Worm (Caenorhabditis elegans): Measurements from ENCODE around the gene spc-1.

spc-1 gene

ce11 chrX:3114306-3115133 lies 12.4 kb downstream of the spc-1 start, which contains the start of gene gpd-2:
Gene gpd-2 (minus strand): TSS chrX:3114689.
- no peak for TF ChIP-seq T26A5.8 (tag; optimal IDR thresholded peaks at IDR 0.05)
- TF ChIP-seq ekl-4 (GFP tag; IDR thresholded peaks at IDR 0.05) = peak; percentile 23; the same call in 1 of the 2 replicates
- TF ChIP-seq ZK185.1 (tag; optimal IDR thresholded peaks at IDR 0.05; ENCODE audit: poor library complexity, severe bottlenecking) = peak; percentile 80
- TF ChIP-seq dox-1 (GFP tag; IDR thresholded peaks at IDR 0.05) = 0 out of 2 replicates have a peak, but pooled peaks have one; percentile 22
- 0 out of 2 replicates have a peak, but pooled peaks have one; percentile 31 for TF ChIP-seq let-526 (GFP tag; IDR thresholded peaks at IDR 0.05)
- TF ChIP-seq nfyb-1 (GFP tag; IDR thresholded peaks at IDR 0.05) = peak; percentile 66
- TF ChIP-seq cebp-1 (GFP tag; IDR thresholded peaks at IDR 0.05) = no peak
- no peak for TF ChIP-seq cebp-1 (tag; optimal IDR thresholded peaks at IDR 0.05)
- no peak for TF ChIP-seq ztf-6 (GFP tag; IDR thresholded peaks at IDR 0.05)
- peak; percentile 43; the same call in 1 of the 2 replicates for TF ChIP-seq madf-3 (GFP tag; IDR thresholded peaks at IDR 0.05)

DNA sequence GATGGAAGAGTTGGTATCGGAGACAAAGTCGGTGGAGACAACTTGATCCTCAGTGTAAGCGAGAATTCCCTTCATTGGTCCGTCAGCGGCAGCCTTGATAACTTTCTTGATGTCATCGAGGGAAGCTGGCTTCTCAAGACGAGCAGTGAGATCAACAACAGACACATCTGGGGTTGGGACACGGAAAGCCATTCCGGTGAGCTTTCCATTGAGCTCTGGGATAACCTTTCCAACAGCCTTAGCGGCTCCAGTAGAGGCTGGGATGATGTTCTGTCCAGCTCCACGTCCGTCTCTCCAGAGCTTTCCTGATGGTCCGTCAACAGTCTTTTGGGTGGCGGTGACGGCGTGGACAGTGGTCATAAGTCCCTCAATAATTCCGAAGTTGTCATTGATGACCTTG lies 13.2 kb downstream of the spc-1 start:
- peak; percentile 45 for TF ChIP-seq Y53G8AR.9 (GFP tag; conservative IDR thresholded peaks at IDR 0.05)
- 0 out of 2 replicates have a peak, but pooled peaks have one; percentile 9 for TF ChIP-seq egl-18 (GFP tag; IDR thresholded peaks at IDR 0.05)
- TF ChIP-seq madf-3 (GFP tag; IDR thresholded peaks at IDR 0.05) = 0 out of 2 replicates have a peak, but pooled peaks have one; percentile 58

DNA sequence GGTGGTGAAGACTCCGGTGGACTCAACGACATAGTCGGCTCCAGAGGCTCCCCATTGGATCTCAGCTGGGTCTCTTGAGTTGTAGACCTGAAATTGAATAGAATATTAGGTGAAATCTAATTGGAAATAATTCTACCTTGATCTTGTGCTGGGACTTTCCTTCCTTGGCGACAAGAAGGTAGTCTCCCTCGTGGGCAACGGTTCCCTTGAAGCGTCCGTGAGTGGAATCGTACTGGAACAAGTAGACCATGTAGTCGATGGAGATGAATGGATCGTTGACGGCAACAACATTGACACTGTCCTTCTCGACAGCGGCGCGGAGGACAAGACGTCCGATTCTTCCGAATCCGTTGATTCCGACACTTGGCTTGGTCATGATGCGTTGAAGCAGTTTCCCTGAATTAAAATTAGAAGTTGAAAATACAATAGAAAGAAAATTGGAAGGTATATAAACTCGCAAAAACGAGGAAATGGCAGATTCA lies 13.9 kb downstream of the spc-1 start, which contains the start of gene gpd-3:
Gene gpd-3 (minus strand): TSS at position 396 of the 482 bp plus-strand sequence.
- TF ChIP-seq rec-8 (tag; optimal IDR thresholded peaks at IDR 0.05) (no peak), ztf-6 (GFP tag; IDR thresholded peaks at IDR 0.05) (0 out of 2 replicates have a peak, but pooled peaks have one; percentile 16), nfyb-1 (GFP tag; IDR thresholded peaks at IDR 0.05) (peak; percentile 31; the same call in 1 of the 2 replicates), ama-1 (optimal IDR thresholded peaks at IDR 0.05) (peak; percentile 71), ama-1 (GFP tag; optimal IDR thresholded peaks at IDR 0.05) (no peak), K12H6.12 (tag; optimal IDR thresholded peaks at IDR 0.05) (no peak), ztf-25 (GFP tag; IDR thresholded peaks at IDR 0.05) (no peak), Y53G8AR.9 (GFP tag; conservative IDR thresholded peaks at IDR 0.05) (peak; percentile 60), ekl-4 (GFP tag; IDR thresholded peaks at IDR 0.05) (0 out of 2 replicates have a peak, but pooled peaks have one; percentile 16), hrde-1 (tag; optimal IDR thresholded peaks at IDR 0.05; ENCODE audit: borderline replicate concordance) (no peak), B0035.1 (tag; optimal IDR thresholded peaks at IDR 0.05) (peak; percentile 51), K11D2.4 (GFP tag; IDR thresholded peaks at IDR 0.05) (0 out of 2 replicates have a peak, but pooled peaks have one; percentile 49), lin-26 (GFP tag; IDR thresholded peaks at IDR 0.05) (peak; percentile 61; the same call in 1 of the 2 replicates), F37B4.10 (GFP tag; IDR thresholded peaks at IDR 0.05) (0 out of 2 replicates have a peak, but pooled peaks have one; percentile 20), fkh-3 (tag; optimal IDR thresholded peaks at IDR 0.05) (no peak), mcd-1 (GFP tag; IDR thresholded peaks at IDR 0.05) (0 out of 2 replicates have a peak, but pooled peaks have one; percentile 9), cebp-1 (GFP tag; IDR thresholded peaks at IDR 0.05) (peak; percentile 40; the same call in 1 of the 2 replicates), cebp-1 (tag; optimal IDR thresholded peaks at IDR 0.05) (peak; percentile 45), dox-1 (GFP tag; IDR thresholded peaks at IDR 0.05) (0 out of 2 replicates have a peak, but pooled peaks have one; percentile 11), ztf-26 (tag; optimal IDR thresholded peaks at IDR 0.05) (peak; percentile 14), tlf-1 (GFP tag; optimal IDR thresholded peaks at IDR 0.05) (peak; percentile 3), chd-7 (tag; optimal IDR thresholded peaks at IDR 0.05) (no peak), tbp1 (GFP tag; optimal IDR thresholded peaks at IDR 0.05) (peak; percentile 28), Y56A3A.18 (GFP tag; IDR thresholded peaks at IDR 0.05) (peak; percentile 59; the same call in 1 of the 2 replicates), B0019.2 (GFP tag; conservative IDR thresholded peaks at IDR 0.05) (no peak), repo-1 (tag; optimal IDR thresholded peaks at IDR 0.05) (peak; percentile 57), madf-3 (GFP tag; IDR thresholded peaks at IDR 0.05) (0 out of 2 replicates have a peak, but pooled peaks have one; percentile 13), ZK185.1 (tag; optimal IDR thresholded peaks at IDR 0.05; ENCODE audit: poor library complexity, severe bottlenecking) (peak; percentile 15), nfya-2 (GFP tag; IDR thresholded peaks at IDR 0.05) (no peak), lag-1 (GFP tag; IDR thresholded peaks at IDR 0.05) (0 out of 2 replicates have a peak, but pooled peaks have one; percentile 6)

Data from whole organism, young adult.